Worm (Caenorhabditis elegans) whole organism, L2 larva: Measurements from ENCODE around the gene T03F6.10.

Experiments
- R02D3.7 ChIP-seq: fragments of 150-350 bp; optimal IDR thresholded peaks from 2 replicates; lab custom pipeline; 2014; ENCODE audit warnings: missing biosample characterization, missing genetic modification characterization
- aly-2 ChIP-seq: fragments of 150-350 bp; optimal IDR thresholded peaks from 2 replicates; lab custom pipeline; 2014; ENCODE audit warnings: missing biosample characterization, missing genetic modification characterization
- lsy-2 ChIP-seq, 2 experiments: fragments of 150-350 bp in 1 of 2; sonication (generic microtip) in 1 of 2; optimal IDR thresholded peaks; 2 replicates each; lab custom pipeline; 2014 to 2017; ENCODE audit warnings: missing biosample characterization in 2 of 2, missing genetic modification characterization in 2 of 2
- unc-62 ChIP-seq: fragments of 150-350 bp; optimal IDR thresholded peaks from 2 replicates; lab custom pipeline; 2014; ENCODE audit warnings: missing biosample characterization, missing genetic modification reagents, missing genetic modification characterization
- ztf-4 ChIP-seq: fragments of 150-350 bp; optimal IDR thresholded peaks from 2 replicates; lab custom pipeline; 2014; ENCODE audit warnings: missing biosample characterization, missing genetic modification characterization

ce11 chrIII:13383159-13383558 lies 5.0 kb upstream of the T03F6.10 start:
- no peak for TF ChIP-seq aly-2 (tag; lab: Kevin White, UChicago)
- TF ChIP-seq R02D3.7 (tag; lab: Kevin White, UChicago) = no peak
- no peak for TF ChIP-seq lsy-2 (tag; optimal IDR thresholded peaks at IDR 0.05; lab: Kevin White, UChicago)
- no peak for TF ChIP-seq unc-62 (GFP tag; lab: Kevin White, UChicago)
- no peak for TF ChIP-seq ztf-4 (tag; lab: Kevin White, UChicago)
